Worm (Caenorhabditis elegans): Measurements from ENCODE around the gene fbxb-22.

DNA sequence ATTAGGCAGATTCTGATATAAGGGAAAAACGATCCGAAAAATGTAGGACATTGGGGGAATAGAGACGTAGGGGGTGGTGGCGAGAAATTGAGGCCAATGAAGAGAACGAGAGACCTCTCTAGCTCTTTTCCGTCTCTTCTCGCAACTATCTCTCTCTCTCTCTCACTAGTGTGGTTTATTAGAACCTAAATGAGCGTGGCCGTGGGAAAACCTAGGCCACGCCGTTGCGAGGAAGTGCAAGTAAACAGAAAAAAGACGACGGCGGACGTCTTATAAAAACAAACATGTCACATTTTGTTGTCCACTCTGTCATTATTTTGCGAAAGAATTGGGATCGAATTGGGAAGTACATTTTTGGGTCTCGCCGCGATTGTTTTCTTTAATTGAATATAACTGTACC lies 13.5 kb downstream of the fbxb-22 start:
- no peak for TF ChIP-seq him-1 (tag; optimal IDR thresholded peaks at IDR 0.05)
- TF ChIP-seq W03F9.2 (tag; optimal IDR thresholded peaks at IDR 0.05) = peak; percentile 44
- no peak for TF ChIP-seq dao-5 (tag; optimal IDR thresholded peaks at IDR 0.05)

Measured in whole organism, L4/young adult.